Fruit fly (Drosophila melanogaster) whole organism, larva: ENCODE measurements around the gene Sms.

ENCODE experiments used
- noc ChIP-seq: fragments of 200-800 bp; sonication (Bioruptor generic); optimal IDR thresholded peaks from 3 replicates; lab custom pipeline; 2019; ENCODE audit warnings: missing biosample characterization, mild to moderate bottlenecking, missing genetic modification characterization, moderate library complexity

Sms gene

DNA sequence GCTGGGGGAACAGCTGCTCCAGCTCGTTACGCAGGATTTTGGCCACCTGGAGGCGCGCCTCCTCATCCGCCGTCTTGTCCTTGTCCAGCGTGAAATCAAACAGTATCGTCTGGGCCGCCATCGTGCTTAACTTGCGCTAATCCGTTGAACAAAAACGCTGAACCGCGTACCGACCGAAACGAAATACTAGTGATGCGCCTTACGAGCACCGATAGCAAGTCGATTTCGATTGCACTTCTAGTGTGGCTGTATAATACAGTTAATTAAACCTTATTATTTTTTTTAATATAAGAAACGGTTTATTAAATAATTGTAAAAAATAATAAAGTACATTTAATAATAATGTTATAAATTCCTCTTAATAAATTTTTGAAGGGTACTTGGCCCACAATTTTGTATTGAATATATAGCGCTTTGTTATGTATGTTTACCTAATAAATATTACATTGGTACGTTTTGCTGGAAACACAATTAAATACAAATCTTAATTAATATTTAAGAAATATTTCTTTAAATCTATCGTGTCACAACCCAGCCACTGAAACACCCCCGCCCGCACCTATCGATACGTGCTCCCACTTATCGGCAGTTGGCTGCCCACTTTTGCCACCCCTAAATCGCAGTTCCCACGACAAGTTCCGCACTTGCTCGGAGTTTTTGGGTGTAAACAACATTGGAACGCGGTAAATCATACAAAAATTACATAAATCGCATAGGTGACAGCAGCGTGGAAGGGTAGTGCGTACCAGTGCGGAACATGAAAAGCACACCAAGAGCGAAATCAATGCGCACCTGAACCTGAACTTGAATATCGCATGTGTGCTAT, at the start of gene Sms, which contains the start of gene INPP5E:
Gene Sms, minus strand, starts transcription at position 198 of the 826 bp plus-strand sequence.
Gene INPP5E, plus strand, starts transcription at position 602 of the 826 bp plus-strand sequence.
- no peak for TF ChIP-seq noc (tag; lab: Kevin White, UChicago)

DNA sequence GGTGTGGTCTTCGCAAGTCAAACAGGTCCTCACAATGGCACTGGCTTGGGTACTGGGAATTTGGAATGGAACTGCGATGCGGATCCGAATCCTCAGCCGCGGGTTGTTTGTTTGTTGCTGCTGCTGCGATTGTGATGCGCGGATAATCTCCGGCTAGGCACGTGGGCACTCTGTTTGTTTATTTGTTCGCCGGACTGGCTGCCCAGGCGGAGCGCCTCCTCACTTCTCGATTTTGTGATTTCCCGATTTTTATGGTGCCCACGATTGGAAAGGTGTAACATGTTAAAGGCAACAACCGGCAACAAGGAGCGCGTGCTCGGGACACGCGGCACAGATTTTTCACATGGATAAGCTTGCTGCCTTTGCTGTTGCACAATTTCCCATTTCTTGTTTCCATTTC, 42.7 kb upstream of the Sms start:
- TF ChIP-seq noc (tag; lab: Kevin White, UChicago), result no peak

- TF ChIP-seq noc (tag; lab: Kevin White, UChicago), result no peak
Observed at dm6 chr3L:12313280-12313679, 36.2 kb upstream of the Sms start.

- no peak for TF ChIP-seq noc (tag; lab: Kevin White, UChicago)
Observed at dm6 chr3L:12310505-12310904, 33.5 kb upstream of the Sms start, which contains the start of gene CG44355. TSS of gene CG44355 (plus strand) at chr3L:12310805.

dm6 chr3L:12305896-12306295, 28.8 kb upstream of the Sms start:
- no peak for TF ChIP-seq noc (tag; lab: Kevin White, UChicago)

dm6 chr3L:12298092-12298491, 21.0 kb upstream of the Sms start:
- no peak for TF ChIP-seq noc (tag; lab: Kevin White, UChicago)

dm6 chr3L:12296073-12296527, 19.0 kb upstream of the Sms start, which contains the start of gene CG4328:
TSS of gene CG4328 (minus strand) at chr3L:12296123.
- TF ChIP-seq noc (tag; lab: Kevin White, UChicago), result no peak

dm6 chr3L:12294602-12295001, 17.6 kb upstream of the Sms start:
- no peak for TF ChIP-seq noc (tag; lab: Kevin White, UChicago)

DNA sequence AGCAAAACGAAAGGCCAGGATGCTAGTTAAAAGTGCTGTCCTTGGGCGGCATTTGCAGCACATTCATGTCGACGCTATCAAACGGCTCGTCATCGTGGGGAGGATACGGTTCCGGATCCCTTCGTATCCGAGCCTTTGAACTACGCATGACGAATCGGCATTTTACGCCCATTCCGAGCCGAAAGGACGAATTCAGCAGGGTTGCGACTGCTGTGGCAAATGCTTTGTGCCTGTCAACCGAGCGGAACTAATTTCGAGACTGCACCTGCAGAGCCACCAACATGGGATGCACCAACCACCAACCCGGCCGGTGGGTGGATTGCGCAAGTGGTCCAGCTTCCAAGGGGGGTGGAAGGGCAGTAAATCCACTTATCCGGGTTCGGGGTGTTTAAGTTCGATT, 13.5 kb upstream of the Sms start:
- no peak for TF ChIP-seq noc (tag; lab: Kevin White, UChicago)

- TF ChIP-seq noc (tag; lab: Kevin White, UChicago), result no peak
Observed at dm6 chr3L:12289664-12290063, 12.6 kb upstream of the Sms start.

DNA sequence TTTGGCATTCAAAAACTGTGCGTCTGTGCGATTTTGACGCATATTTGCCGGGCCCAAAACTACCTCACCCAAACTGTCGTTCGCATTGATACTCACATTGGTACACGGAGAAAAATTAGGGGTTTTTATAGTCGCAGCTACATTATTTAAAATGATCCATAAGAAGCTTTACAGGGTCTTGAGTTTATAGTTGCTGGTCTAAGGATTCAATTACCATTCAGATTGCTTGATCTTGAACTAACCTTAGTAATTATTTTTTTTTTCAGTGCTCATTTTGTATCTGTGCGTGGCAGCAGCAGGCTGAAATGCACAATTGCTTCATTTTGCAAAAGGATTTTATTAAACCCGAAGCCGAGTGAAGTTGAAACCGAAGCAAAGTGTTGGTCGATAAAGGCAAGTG, 10.3 kb upstream of the Sms start:
- TF ChIP-seq noc (tag; lab: Kevin White, UChicago), result no peak

DNA sequence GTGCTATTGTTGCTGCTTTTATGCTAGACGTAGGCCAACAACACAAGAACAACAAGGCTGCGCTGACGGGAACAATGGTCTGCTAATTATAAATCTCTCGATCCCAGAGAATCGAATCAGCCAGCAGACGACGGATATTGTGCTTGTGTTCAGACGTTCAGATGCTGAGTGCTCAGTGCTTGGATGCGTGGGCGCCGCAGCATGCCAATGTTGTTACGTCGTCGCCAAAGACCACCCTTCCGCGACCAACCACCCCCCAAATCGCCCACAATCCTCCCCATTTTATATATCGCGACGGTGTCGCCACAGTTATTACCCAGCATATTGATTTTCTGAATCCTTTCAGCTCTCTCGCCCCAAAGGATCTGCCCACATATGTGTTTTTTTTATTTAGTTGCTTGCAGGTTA, 833 bp upstream of the Sms start:
- TF ChIP-seq noc (tag; lab: Kevin White, UChicago), result no peak

DNA sequence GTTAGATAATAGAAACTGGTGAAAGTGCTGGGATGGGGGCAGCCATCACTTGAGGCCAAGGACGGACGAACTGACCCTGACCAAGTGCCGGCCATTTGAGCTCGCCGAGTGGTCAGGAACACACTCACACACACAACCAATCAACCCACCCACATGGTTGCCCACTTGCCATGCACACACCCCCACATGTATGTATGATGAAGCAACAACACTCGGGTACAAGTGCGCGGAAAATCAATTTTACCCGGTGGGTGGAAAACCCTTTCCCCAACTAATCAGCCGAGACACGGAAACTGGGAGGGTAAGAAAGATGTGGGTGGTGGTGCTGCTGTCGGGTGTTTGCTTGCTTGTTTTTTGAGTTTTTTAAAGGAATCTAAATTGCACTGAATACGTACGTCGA, 556 bp downstream of the Sms start:
- TF ChIP-seq noc (tag; lab: Kevin White, UChicago), result no peak

- TF ChIP-seq noc (tag; lab: Kevin White, UChicago), result peak; percentile 83
Observed at dm6 chr3L:12275572-12276042, 1.4 kb downstream of the Sms start.

- TF ChIP-seq noc (tag; lab: Kevin White, UChicago), result no peak
Observed at dm6 chr3L:12271195-12271618, 5.8 kb downstream of the Sms start, which contains the start of gene Pbgs. TSS of gene Pbgs (minus strand) at chr3L:12271345.

dm6 chr3L:12269867-12270266, 7.2 kb downstream of the Sms start:
- TF ChIP-seq noc (tag; lab: Kevin White, UChicago), result peak; percentile 96
